Fruit fly (Drosophila melanogaster) whole organism, adult: ENCODE results near the gene CG5377.
A peak's percentile ranks its signal among the peaks of the same experiment; 100 is the strongest.

Experiments used
- CG11617 ChIP-seq: fragments of 200-800 bp; sonication (Bioruptor generic); optimal IDR thresholded peaks from 2 replicates; lab custom pipeline; 2017; ENCODE audit warnings: mild to moderate bottlenecking, missing biosample characterization, missing genetic modification reagents, missing genetic modification characterization
- CG12768 ChIP-seq: fragments of 200-800 bp; sonication (Bioruptor generic); optimal IDR thresholded peaks from 2 replicates; lab custom pipeline; 2017; ENCODE audit warnings: missing biosample characterization, missing genetic modification characterization, mild to moderate bottlenecking, moderate library complexity, missing genetic modification reagents
- CG14711 ChIP-seq: fragments of 200-800 bp; sonication (Bioruptor generic); optimal IDR thresholded peaks from 2 replicates; lab custom pipeline; 2018; ENCODE audit warnings: missing biosample characterization, mild to moderate bottlenecking, missing genetic modification characterization, moderate library complexity
- CG1620 ChIP-seq: fragments of 200-800 bp; sonication (Bioruptor generic); optimal IDR thresholded peaks from 2 replicates; lab custom pipeline; 2016; ENCODE audit warnings: missing biosample characterization, missing genetic modification characterization
- CG33017 ChIP-seq: fragments of 200-800 bp; sonication (Bioruptor generic); optimal IDR thresholded peaks from 2 replicates; lab custom pipeline; 2018; ENCODE audit warnings: missing biosample characterization, mild to moderate bottlenecking, missing genetic modification characterization, moderate library complexity
- CG5204 ChIP-seq: fragments of 200-800 bp; sonication (Bioruptor generic); optimal IDR thresholded peaks from 2 replicates; lab custom pipeline; 2016; ENCODE audit warnings: missing biosample characterization, missing genetic modification characterization
- CG7045 ChIP-seq: fragments of 200-800 bp; sonication (Bioruptor generic); optimal IDR thresholded peaks from 2 replicates; lab custom pipeline; 2017; ENCODE audit warnings: missing biosample characterization, mild to moderate bottlenecking, missing genetic modification characterization
- CG7101 ChIP-seq: fragments of 200-800 bp; sonication (Bioruptor generic); optimal IDR thresholded peaks from 2 replicates; lab custom pipeline; 2018; ENCODE audit warnings: missing biosample characterization, mild to moderate bottlenecking, missing genetic modification characterization, moderate library complexity
- Clk ChIP-seq: fragments of 200-800 bp; sonication (Bioruptor generic); optimal IDR thresholded peaks from 2 replicates; lab custom pipeline; 2017; ENCODE audit warnings: missing biosample characterization, missing genetic modification characterization
- Crg-1 ChIP-seq: fragments of 200-800 bp; sonication (Bioruptor generic); optimal IDR thresholded peaks from 2 replicates; lab custom pipeline; 2016; ENCODE audit warnings: missing biosample characterization, missing genetic modification characterization
- Hr96 ChIP-seq: fragments of 200-800 bp; sonication (Bioruptor generic); optimal IDR thresholded peaks from 2 replicates; lab custom pipeline; 2016; ENCODE audit warnings: missing biosample characterization, missing genetic modification characterization
- Mnt ChIP-seq: fragments of 200-800 bp; sonication (Bioruptor generic); optimal IDR thresholded peaks from 2 replicates; lab custom pipeline; 2016; ENCODE audit warnings: missing biosample characterization, mild to moderate bottlenecking, missing genetic modification characterization
- bab1 ChIP-seq: fragments of 200-800 bp; sonication (Bioruptor generic); optimal IDR thresholded peaks from 3 replicates; lab custom pipeline; 2019; ENCODE audit warnings: missing biosample characterization, mild to moderate bottlenecking, missing genetic modification characterization, moderate library complexity
- cic ChIP-seq: fragments of 200-800 bp; sonication (Bioruptor generic); optimal IDR thresholded peaks from 2 replicates; lab custom pipeline; 2017; ENCODE audit warnings: missing biosample characterization, mild to moderate bottlenecking, missing genetic modification characterization, moderate library complexity
- cnc ChIP-seq, 2 experiments: fragments of >200 bp; optimal IDR thresholded peaks; 2 replicates each; lab custom pipeline; 2017
- kay ChIP-seq: fragments of 200-800 bp; sonication (Bioruptor generic); peaks from one replicate; lab custom pipeline; 2016; ENCODE audit warnings: missing biosample characterization, missing genetic modification characterization, borderline replicate concordance
- ovo ChIP-seq: fragments of 200-800 bp; sonication (Bioruptor generic); optimal IDR thresholded peaks from 2 replicates; lab custom pipeline; 2016; ENCODE audit warnings: missing biosample characterization, missing genetic modification characterization
- pad ChIP-seq: fragments of 200-800 bp; sonication (Bioruptor generic); optimal IDR thresholded peaks from 3 replicates; lab custom pipeline; 2017; ENCODE audit warnings: missing biosample characterization, missing genetic modification characterization, mild to moderate bottlenecking, moderate library complexity, missing genetic modification reagents
- tj ChIP-seq: fragments of 200-800 bp; sonication (Bioruptor generic); optimal IDR thresholded peaks from 3 replicates; lab custom pipeline; 2017; ENCODE audit warnings: missing biosample characterization, mild to moderate bottlenecking, missing genetic modification characterization, moderate library complexity
- toe ChIP-seq: fragments of 200-800 bp; sonication (Bioruptor generic); optimal IDR thresholded peaks from 2 replicates; lab custom pipeline; 2016; ENCODE audit warnings: missing biosample characterization, missing genetic modification characterization

The CG5377 gene

dm6 chr3R:22465984-22466530, 1.9 kb downstream of the CG5377 start, which contains the start of gene Pebp1:
TSS of gene Pebp1 (plus strand) at chr3R:22466034.
- TF ChIP-seq cic (GFP tag; lab: Kevin White, UChicago), result no peak
- TF ChIP-seq toe, result no peak

dm6 chr3R:22465138-22465537, 2.8 kb downstream of the CG5377 start:
- no peak for TF ChIP-seq CG12768
- no peak for TF ChIP-seq CG11617
- no peak for TF ChIP-seq CG7101
- peak; percentile 37 for TF ChIP-seq tj
- no peak for TF ChIP-seq bab1 (GFP tag; lab: Kevin White, UChicago)
- no peak for TF ChIP-seq CG5204 (GFP tag; lab: Kevin White, UChicago)

- TF ChIP-seq cic (GFP tag; lab: Kevin White, UChicago) (peak; percentile 78), Mnt (GFP tag; lab: Kevin White, UChicago) (peak; percentile 54), CG5204 (GFP tag; lab: Kevin White, UChicago) (no peak), CG14711 (tag; lab: Kevin White, UChicago) (peak; percentile 42), Clk (no peak), CG11617 (peak; percentile 68), CG33017 (peak; percentile 65), toe (no peak), cnc (optimal IDR thresholded peaks at IDR 0.05; lab: Kevin White, UChicago) (no peak), CG12768 (peak; percentile 61), CG7101 (peak; percentile 71), Crg-1 (no peak), ovo (GFP tag; lab: Kevin White, UChicago) (peak; percentile 9), Hr96 (GFP tag; lab: Kevin White, UChicago) (peak; percentile 46), CG1620 (GFP tag; lab: Kevin White, UChicago) (peak; percentile 10), tj (peak; percentile 65), bab1 (GFP tag; lab: Kevin White, UChicago) (peak; percentile 15), kay (GFP tag; lab: Kevin White, UChicago) (peak; percentile 98), CG7045 (GFP tag; lab: Kevin White, UChicago) (peak; percentile 72), pad (GFP tag; lab: Kevin White, UChicago) (peak; percentile 49)
Observed at dm6 chr3R:22464611-22465113, 3.3 kb downstream of the CG5377 start, which contains the start of gene CG7054. TSS of gene CG7054 (plus strand) at chr3R:22464985.

dm6 chr3R:22461673-22462585, 6.0 kb downstream of the CG5377 start, which contains the start of the genes Rpn7 and AP-2mu:
TSS of gene Rpn7 (minus strand) at chr3R:22462054.
TSS of gene AP-2mu (plus strand) at chr3R:22462455.
- no peak for TF ChIP-seq Clk
- no peak for TF ChIP-seq cic (GFP tag; lab: Kevin White, UChicago)
- TF ChIP-seq CG14711 (tag; lab: Kevin White, UChicago), result no peak
- TF ChIP-seq tj, result peak; percentile 4
- TF ChIP-seq kay (GFP tag; lab: Kevin White, UChicago), result peak; percentile 83
- no peak for TF ChIP-seq CG7101
- peak; percentile 37 for TF ChIP-seq pad (GFP tag; lab: Kevin White, UChicago)
- TF ChIP-seq CG1620 (GFP tag; lab: Kevin White, UChicago), result no peak
- TF ChIP-seq toe, result no peak
- no peak for TF ChIP-seq CG5204 (GFP tag; lab: Kevin White, UChicago)
- peak; percentile 16 for TF ChIP-seq Mnt (GFP tag; lab: Kevin White, UChicago)
- no peak for TF ChIP-seq Hr96 (GFP tag; lab: Kevin White, UChicago)
- TF ChIP-seq bab1 (GFP tag; lab: Kevin White, UChicago), result no peak
- TF ChIP-seq Crg-1, result no peak
- no peak for TF ChIP-seq CG7045 (GFP tag; lab: Kevin White, UChicago)
- TF ChIP-seq CG12768, result no peak
- TF ChIP-seq CG11617, result no peak
- TF ChIP-seq ovo (GFP tag; lab: Kevin White, UChicago), result no peak
- peak; percentile 61 to 73 for TF ChIP-seq cnc (optimal IDR thresholded peaks at IDR 0.05; lab: Kevin White, UChicago)
- no peak for TF ChIP-seq CG33017

dm6 chr3R:22456007-22456406, 11.9 kb downstream of the CG5377 start:
- TF ChIP-seq bab1 (GFP tag; lab: Kevin White, UChicago) (no peak), CG14711 (tag; lab: Kevin White, UChicago) (no peak), Crg-1 (no peak), toe (no peak), Clk (no peak), CG7101 (no peak), CG33017 (no peak), CG1620 (GFP tag; lab: Kevin White, UChicago) (no peak), tj (no peak), cnc (optimal IDR thresholded peaks at IDR 0.05; lab: Kevin White, UChicago) (no peak), Mnt (GFP tag; lab: Kevin White, UChicago) (no peak), CG11617 (no peak), kay (GFP tag; lab: Kevin White, UChicago) (no peak), cic (GFP tag; lab: Kevin White, UChicago) (no peak), pad (GFP tag; lab: Kevin White, UChicago) (no peak), ovo (GFP tag; lab: Kevin White, UChicago) (no peak), CG12768 (no peak), Hr96 (GFP tag; lab: Kevin White, UChicago) (no peak), CG7045 (GFP tag; lab: Kevin White, UChicago) (no peak), CG5204 (GFP tag; lab: Kevin White, UChicago) (no peak)
